Fruit fly (Drosophila melanogaster): ENCODE measurements around the gene whe.

Gene whe

DNA sequence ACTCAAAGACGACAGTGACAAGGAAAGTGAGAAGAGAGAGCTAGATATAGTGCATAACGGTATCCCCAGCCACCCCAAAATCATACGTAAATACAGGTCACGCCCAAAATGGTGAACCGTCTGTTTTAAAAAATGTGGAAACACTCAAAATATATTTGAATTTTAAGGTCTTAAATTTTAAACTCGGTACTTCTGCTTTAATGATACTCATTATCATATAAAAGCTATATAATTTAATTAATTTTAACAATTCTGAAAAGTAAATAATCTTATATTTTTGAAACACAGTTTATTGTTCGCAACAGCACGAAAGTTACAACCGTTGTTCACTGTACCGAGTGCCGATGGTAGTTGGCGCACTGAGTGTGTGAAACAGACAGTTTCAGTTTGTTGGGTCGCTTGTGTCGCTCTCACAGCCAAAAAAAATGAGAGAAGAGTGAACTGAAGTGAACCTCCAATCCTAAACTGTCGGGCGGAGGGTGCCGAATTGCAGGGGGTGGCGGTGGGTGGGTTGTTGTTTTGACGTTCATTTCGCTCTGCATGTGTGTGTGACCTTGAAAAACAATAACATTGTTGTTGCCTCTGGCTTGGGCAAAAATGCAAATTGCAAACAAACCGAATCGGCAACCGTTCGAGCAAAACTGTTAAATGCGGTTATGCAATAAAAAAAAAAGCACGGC is 36.1 kb downstream of the whe start (continued):
- TF ChIP-seq CG33557 (GFP tag; optimal IDR thresholded peaks at IDR 0.05): peak; percentile 85
- TF ChIP-seq CG30020 (tag; optimal IDR thresholded peaks at IDR 0.05): peak; percentile 73
- TF ChIP-seq CG2129 (GFP tag; IDR thresholded peaks at IDR 0.05; ENCODE audit: partially characterized antibody): no peak
- peak; percentile 83 for TF ChIP-seq croc (GFP tag; conservative IDR thresholded peaks at IDR 0.05)
- TF ChIP-seq CG17361 (GFP tag; IDR thresholded peaks at IDR 0.05): peak; percentile 94
- TF ChIP-seq knrl (GFP tag; IDR thresholded peaks at IDR 0.05; ENCODE audit: partially characterized antibody): no peak
- TF ChIP-seq Side (GFP tag; optimal IDR thresholded peaks at IDR 0.05): no peak
- no peak for TF ChIP-seq eyg (GFP tag; optimal IDR thresholded peaks at IDR 0.05)
- TF ChIP-seq Opbp (GFP tag; IDR thresholded peaks at IDR 0.05; ENCODE audit: partially characterized antibody): no peak
- peak; percentile 91 for TF ChIP-seq CG6683 (GFP tag; optimal IDR thresholded peaks at IDR 0.05)
- TF ChIP-seq kah (GFP tag; optimal IDR thresholded peaks at IDR 0.05): peak; percentile 82
- peak; percentile 94 for TF ChIP-seq Dek (tag; optimal IDR thresholded peaks at IDR 0.05)
- peak; percentile 74 for TF ChIP-seq Mrtf (GFP tag; IDR thresholded peaks at IDR 0.05)
- peak; percentile 91 for TF ChIP-seq Fer2 (tag; optimal IDR thresholded peaks at IDR 0.05)
- TF ChIP-seq mam (GFP tag; optimal IDR thresholded peaks at IDR 0.05): peak; percentile 53
- TF ChIP-seq bcd (GFP tag; optimal IDR thresholded peaks at IDR 0.05): peak; percentile 95
- peak in 1 of 3 experiments; percentile 78 for TF ChIP-seq Stat92E (GFP tag; optimal IDR thresholded peaks at IDR 0.05)
- no peak for TF ChIP-seq CG9876 (GFP tag; optimal IDR thresholded peaks at IDR 0.05)
- peak; percentile 93 for TF ChIP-seq Hand (GFP tag; optimal IDR thresholded peaks at IDR 0.05)
- peak; percentile 48 to 90 for TF ChIP-seq bsh (GFP tag; optimal IDR thresholded peaks at IDR 0.05)
- TF ChIP-seq Ets97D (GFP tag; optimal IDR thresholded peaks at IDR 0.05): no peak
- no peak for TF ChIP-seq gfzf (GFP tag; optimal IDR thresholded peaks at IDR 0.05)
- peak; percentile 68 for TF ChIP-seq fd64A (GFP tag; optimal IDR thresholded peaks at IDR 0.05)
- no peak for TF ChIP-seq CG4282 (GFP tag; optimal IDR thresholded peaks at IDR 0.05)
- TF ChIP-seq CG14050 (GFP tag; IDR thresholded peaks at IDR 0.05): peak; percentile 82; the same call in 2 of the 3 replicates
- no peak for TF ChIP-seq yki (optimal IDR thresholded peaks at IDR 0.05)
- peak; percentile 77 for TF ChIP-seq CG12942 (GFP tag; optimal IDR thresholded peaks at IDR 0.05)
- TF ChIP-seq Gsc (GFP tag; IDR thresholded peaks at IDR 0.05): peak; percentile 69
- TF ChIP-seq Tbp (GFP tag; optimal IDR thresholded peaks at IDR 0.05): no peak
- peak; percentile 90 for TF ChIP-seq CG6854 (GFP tag; optimal IDR thresholded peaks at IDR 0.05)
- no peak for TF ChIP-seq CG1832 (GFP tag; optimal IDR thresholded peaks at IDR 0.05)
- TF ChIP-seq Mes4 (GFP tag; optimal IDR thresholded peaks at IDR 0.05): no peak
- TF ChIP-seq lilli (GFP tag; optimal IDR thresholded peaks at IDR 0.05): peak; percentile 83
- TF ChIP-seq CG17328 (GFP tag; IDR thresholded peaks at IDR 0.05): peak; percentile 80; the same call in 1 of the 2 replicates
- peak; percentile 80 for TF ChIP-seq ase (GFP tag; IDR thresholded peaks at IDR 0.05)
- peak; percentile 87 for TF ChIP-seq CG17568 (GFP tag; optimal IDR thresholded peaks at IDR 0.05)
- TF ChIP-seq Camta (GFP tag; optimal IDR thresholded peaks at IDR 0.05): no peak
- TF ChIP-seq ro (GFP tag; IDR thresholded peaks at IDR 0.05): no peak; the same call in 1 of the 2 replicates
- TF ChIP-seq CG4854 (GFP tag; optimal IDR thresholded peaks at IDR 0.05): peak; percentile 69
- TF ChIP-seq Hr3 (GFP tag; optimal IDR thresholded peaks at IDR 0.05): peak; percentile 85
- peak; percentile 86 for TF ChIP-seq CG32532 (GFP tag; IDR thresholded peaks at IDR 0.05)
- TF ChIP-seq E2f1 (GFP tag; IDR thresholded peaks at IDR 0.05): peak; percentile 88

Data from whole organism, embryonic.